Fruit fly (Drosophila melanogaster) whole organism, embryonic: ENCODE results near the gene Sodh2.

Experiments
- Bdp1 ChIP-seq: fragments of 200-800 bp; sonication (Bioruptor generic); optimal IDR thresholded peaks from 3 replicates; lab custom pipeline; 2016; ENCODE audit warnings: missing biosample characterization, missing genetic modification characterization
- C15 ChIP-seq: fragments of 200-800 bp; sonication (Bioruptor generic); IDR thresholded peaks from 3 replicates; pipeline ENCODE4 v1.3.6; 2022; ENCODE audit warnings: missing biosample characterization, missing genetic modification characterization
- CG10565 ChIP-seq: fragments of 200-800 bp; sonication (Bioruptor generic); optimal IDR thresholded peaks from 3 replicates; lab custom pipeline; 2016; ENCODE audit warnings: missing biosample characterization, mild to moderate bottlenecking, missing genetic modification characterization
- CG11398 ChIP-seq: fragments of 200-800 bp; sonication (Bioruptor generic); optimal IDR thresholded peaks from 2 replicates; lab custom pipeline; 2016; ENCODE audit warnings: missing biosample characterization, missing genetic modification characterization
- CG12104 ChIP-seq: fragments of 200-800 bp; sonication (Bioruptor generic); optimal IDR thresholded peaks from 3 replicates; lab custom pipeline; 2016; ENCODE audit warnings: missing biosample characterization, missing genetic modification characterization
- CG12219 ChIP-seq: fragments of 200-800 bp; sonication (Bioruptor generic); optimal IDR thresholded peaks from 3 replicates; lab custom pipeline; 2018; ENCODE audit warnings: missing biosample characterization, mild to moderate bottlenecking, missing genetic modification characterization
- CG12391 ChIP-seq: fragments of 200-800 bp; sonication (Bioruptor generic); optimal IDR thresholded peaks from 3 replicates; lab custom pipeline; 2018; ENCODE audit warnings: missing biosample characterization, mild to moderate bottlenecking, missing genetic modification characterization, moderate library complexity
- CG15601 ChIP-seq: fragments of 200-800 bp; sonication (Bioruptor generic); optimal IDR thresholded peaks from 3 replicates; lab custom pipeline; 2019; ENCODE audit warnings: missing biosample characterization, mild to moderate bottlenecking, missing genetic modification characterization, moderate library complexity
- CG2116 ChIP-seq: fragments of 200-800 bp; sonication (Bioruptor generic); optimal IDR thresholded peaks from 3 replicates; lab custom pipeline; 2018; ENCODE audit warnings: missing biosample characterization, mild to moderate bottlenecking, missing genetic modification characterization
- CG2678 ChIP-seq: fragments of 200-800 bp; sonication (Bioruptor generic); optimal IDR thresholded peaks from 3 replicates; lab custom pipeline; 2019; ENCODE audit warnings: missing biosample characterization, mild to moderate bottlenecking, missing genetic modification characterization, moderate library complexity
- CG3838 ChIP-seq: fragments of 200-800 bp; sonication (Bioruptor generic); optimal IDR thresholded peaks from 3 replicates; lab custom pipeline; 2016; ENCODE audit warnings: missing biosample characterization, missing genetic modification characterization
- CG3995 ChIP-seq: fragments of 200-800 bp; sonication (Bioruptor generic); optimal IDR thresholded peaks from 3 replicates; lab custom pipeline; 2016; ENCODE audit warnings: missing biosample characterization, missing genetic modification characterization
- CG4282 ChIP-seq: fragments of 200-800 bp; sonication (Bioruptor generic); optimal IDR thresholded peaks from 2 replicates; lab custom pipeline; 2016; ENCODE audit warnings: missing biosample characterization, missing genetic modification characterization
- CG5245 ChIP-seq: fragments of 200-800 bp; sonication (Bioruptor generic); optimal IDR thresholded peaks from 3 replicates; lab custom pipeline; 2016; ENCODE audit warnings: missing biosample characterization, missing genetic modification characterization
- CG6765 ChIP-seq: fragments of 200-800 bp; sonication (Bioruptor generic); optimal IDR thresholded peaks from 3 replicates; lab custom pipeline; 2017; ENCODE audit warnings: missing biosample characterization, mild to moderate bottlenecking, missing genetic modification characterization
- CG9876 ChIP-seq: fragments of 200-800 bp; sonication (Bioruptor generic); optimal IDR thresholded peaks from 2 replicates; lab custom pipeline; 2016; ENCODE audit warnings: missing biosample characterization, missing genetic modification characterization
- CkIIα-i1 ChIP-seq: fragments of 200-800 bp; sonication (Bioruptor generic); IDR thresholded peaks from 2 replicates; pipeline ENCODE4 v1.3.6; 2022; ENCODE audit warnings: missing biosample characterization, missing genetic modification characterization
- Dad ChIP-seq: fragments of 200-800 bp; sonication (Bioruptor generic); optimal IDR thresholded peaks from 3 replicates; lab custom pipeline; 2016; ENCODE audit warnings: missing biosample characterization, missing genetic modification characterization
- E2f2 ChIP-seq: fragments of 200-800 bp; sonication (Bioruptor generic); IDR thresholded peaks from 2 replicates; pipeline ENCODE4 v1.3.6; 2022; ENCODE audit warnings: missing biosample characterization, missing genetic modification characterization
- HLH4C ChIP-seq: fragments of 200-800 bp; sonication (Bioruptor generic); IDR thresholded peaks from 3 replicates; pipeline ENCODE4 v1.3.6; 2022; ENCODE audit warnings: missing biosample characterization, missing genetic modification characterization; ENCODE audit not compliant: partially characterized antibody
- HLHmδ ChIP-seq: fragments of 200-800 bp; sonication (Bioruptor generic); optimal IDR thresholded peaks from 2 replicates; lab custom pipeline; 2018; ENCODE audit warnings: missing biosample characterization, mild to moderate bottlenecking, missing genetic modification characterization, moderate library complexity
- Hsf ChIP-seq: fragments of 200-800 bp; sonication (Bioruptor generic); optimal IDR thresholded peaks from 3 replicates; lab custom pipeline; 2016; ENCODE audit warnings: missing biosample characterization, missing genetic modification characterization
- MESR4 ChIP-seq: fragments of 200-800 bp; sonication (Bioruptor generic); optimal IDR thresholded peaks from 2 replicates; lab custom pipeline; 2018; ENCODE audit warnings: missing biosample characterization, mild to moderate bottlenecking, missing genetic modification characterization, moderate library complexity
- Max ChIP-seq: fragments of 200-800 bp; sonication (Bioruptor generic); optimal IDR thresholded peaks from 2 replicates; lab custom pipeline; 2016; ENCODE audit warnings: missing biosample characterization, mild to moderate bottlenecking, missing genetic modification characterization
- Med ChIP-seq: fragments of 200-800 bp; sonication (Bioruptor generic); peaks from one replicate; lab custom pipeline; 2016; ENCODE audit warnings: missing biosample characterization, missing genetic modification characterization, mild to moderate bottlenecking, inconsistent platforms, moderate library complexity
- Meics ChIP-seq: fragments of 200-800 bp; sonication (Bioruptor generic); optimal IDR thresholded peaks from 2 replicates; lab custom pipeline; 2017; ENCODE audit warnings: missing biosample characterization, mild to moderate bottlenecking, missing genetic modification characterization
- NC2α ChIP-seq: fragments of 200-800 bp; sonication (Bioruptor generic); optimal IDR thresholded peaks from 2 replicates; lab custom pipeline; 2016; ENCODE audit warnings: missing biosample characterization, missing genetic modification characterization
- Rfx ChIP-seq: fragments of 200-800 bp; sonication (Bioruptor generic); IDR thresholded peaks from 2 replicates; pipeline ENCODE4 v1.3.6; 2022; ENCODE audit warnings: missing biosample characterization, missing genetic modification characterization
- Xrp1 ChIP-seq: fragments of 200-800 bp; sonication (Bioruptor generic); IDR thresholded peaks from 2 replicates; pipeline ENCODE4 v1.3.6; 2022; ENCODE audit warnings: missing biosample characterization, missing genetic modification characterization
- bowl ChIP-seq: fragments of 200-800 bp; sonication (Bioruptor generic); IDR thresholded peaks from 2 replicates; pipeline ENCODE4 v1.3.6; 2022; ENCODE audit warnings: missing biosample characterization, missing genetic modification characterization
- br ChIP-seq: fragments of >200 bp; optimal IDR thresholded peaks from 2 replicates; lab custom pipeline; 2017
- caup ChIP-seq: fragments of 200-800 bp; sonication (Bioruptor generic); optimal IDR thresholded peaks from 3 replicates; lab custom pipeline; 2017; ENCODE audit warnings: missing biosample characterization, mild to moderate bottlenecking, missing genetic modification characterization, moderate library complexity; ENCODE audit not compliant: severe bottlenecking
- crc ChIP-seq: fragments of 200-800 bp; sonication (Bioruptor generic); optimal IDR thresholded peaks from 2 replicates; lab custom pipeline; 2016; ENCODE audit warnings: missing biosample characterization, missing genetic modification characterization
- disco-r ChIP-seq: fragments of 200-800 bp; sonication (Bioruptor generic); optimal IDR thresholded peaks from 2 replicates; lab custom pipeline; 2016; ENCODE audit warnings: missing biosample characterization, missing genetic modification characterization
- dm ChIP-seq: fragments of 200-800 bp; sonication (Bioruptor generic); optimal IDR thresholded peaks from 3 replicates; lab custom pipeline; 2016; ENCODE audit warnings: missing biosample characterization, missing genetic modification characterization
- dysf ChIP-seq: fragments of 200-800 bp; sonication (Bioruptor generic); IDR thresholded peaks from 3 replicates; pipeline ENCODE4 v1.3.6; 2022; ENCODE audit warnings: missing biosample characterization, missing genetic modification characterization
- ewg ChIP-seq: fragments of 200-800 bp; sonication (Bioruptor generic); optimal IDR thresholded peaks from 3 replicates; lab custom pipeline; 2017; ENCODE audit warnings: mild to moderate bottlenecking, missing biosample characterization, missing genetic modification reagents, missing genetic modification characterization
- ftz-f1 ChIP-seq: fragments of 200-800 bp; sonication (Bioruptor generic); optimal IDR thresholded peaks from 2 replicates; lab custom pipeline; 2016; ENCODE audit warnings: missing biosample characterization, missing genetic modification characterization
- fu2 ChIP-seq: fragments of 200-800 bp; sonication (Bioruptor generic); optimal IDR thresholded peaks from 2 replicates; lab custom pipeline; 2016; ENCODE audit warnings: missing biosample characterization, missing genetic modification characterization
- gce ChIP-seq: fragments of 200-800 bp; sonication (Bioruptor generic); IDR thresholded peaks from 3 replicates; pipeline ENCODE4 v1.3.6; 2022; ENCODE audit warnings: missing biosample characterization, missing genetic modification characterization
- gcm ChIP-seq: fragments of 200-800 bp; sonication (Bioruptor generic); optimal IDR thresholded peaks from 2 replicates; lab custom pipeline; 2019; ENCODE audit warnings: missing biosample characterization, mild to moderate bottlenecking, missing genetic modification characterization, moderate library complexity
- hb ChIP-seq: fragments of 200-800 bp; sonication (Bioruptor generic); IDR thresholded peaks from 3 replicates; pipeline ENCODE4 v1.3.6; 2022; ENCODE audit warnings: missing biosample characterization, missing genetic modification characterization; ENCODE audit not compliant: partially characterized antibody
- hkb ChIP-seq, 2 experiments: fragments of 200-800 bp in 1 of 2; fragments of >200 bp in 1 of 2; sonication (Bioruptor generic) in 1 of 2; IDR thresholded peaks in 1 of 2; optimal IDR thresholded peaks in 1 of 2; 2 replicates each; pipeline versions ENCODE4 v1.3.6 to Lab custom; 2017 to 2022; ENCODE audit warnings: missing biosample characterization in 1 of 2, missing genetic modification characterization in 1 of 2
- mld ChIP-seq: fragments of 200-800 bp; sonication (Bioruptor generic); IDR thresholded peaks from 3 replicates; pipeline ENCODE4 v1.3.6; 2022; ENCODE audit warnings: missing biosample characterization, missing genetic modification characterization; ENCODE audit not compliant: partially characterized antibody
- nerfin-2 ChIP-seq: fragments of 200-800 bp; sonication (Bioruptor generic); IDR thresholded peaks from 2 replicates; pipeline ENCODE4 v1.3.6; 2022; ENCODE audit warnings: missing biosample characterization, missing genetic modification characterization; ENCODE audit not compliant: partially characterized antibody
- sens-2 ChIP-seq: fragments of 200-800 bp; sonication (Bioruptor generic); IDR thresholded peaks from 2 replicates; pipeline ENCODE4 v1.3.6; 2022; ENCODE audit warnings: missing biosample characterization, missing genetic modification characterization
- sima ChIP-seq: fragments of 200-800 bp; sonication (Bioruptor generic); optimal IDR thresholded peaks from 2 replicates; lab custom pipeline; 2016; ENCODE audit warnings: missing biosample characterization, missing genetic modification characterization
- slp2 ChIP-seq: fragments of 200-800 bp; sonication (Bioruptor generic); optimal IDR thresholded peaks from 2 replicates; lab custom pipeline; 2016; ENCODE audit warnings: missing biosample characterization, missing genetic modification characterization
- sqz ChIP-seq: fragments of 200-800 bp; sonication (Bioruptor generic); optimal IDR thresholded peaks from 3 replicates; lab custom pipeline; 2018; ENCODE audit warnings: missing biosample characterization, mild to moderate bottlenecking, missing genetic modification characterization
- ssp ChIP-seq: fragments of 200-800 bp; sonication (Bioruptor generic); IDR thresholded peaks from 2 replicates; pipeline ENCODE4 v1.3.6; 2022; ENCODE audit warnings: missing biosample characterization, missing genetic modification characterization
- stc ChIP-seq: fragments of 200-800 bp; sonication (Bioruptor generic); IDR thresholded peaks from 2 replicates; pipeline ENCODE4 v1.3.6; 2022; ENCODE audit warnings: missing biosample characterization, missing genetic modification characterization
- sug ChIP-seq: fragments of 200-800 bp; optimal IDR thresholded peaks from 2 replicates; lab custom pipeline; 2019; ENCODE audit warnings: missing biosample characterization, mild to moderate bottlenecking, missing genetic modification characterization, moderate library complexity

Gene Sodh2

DNA sequence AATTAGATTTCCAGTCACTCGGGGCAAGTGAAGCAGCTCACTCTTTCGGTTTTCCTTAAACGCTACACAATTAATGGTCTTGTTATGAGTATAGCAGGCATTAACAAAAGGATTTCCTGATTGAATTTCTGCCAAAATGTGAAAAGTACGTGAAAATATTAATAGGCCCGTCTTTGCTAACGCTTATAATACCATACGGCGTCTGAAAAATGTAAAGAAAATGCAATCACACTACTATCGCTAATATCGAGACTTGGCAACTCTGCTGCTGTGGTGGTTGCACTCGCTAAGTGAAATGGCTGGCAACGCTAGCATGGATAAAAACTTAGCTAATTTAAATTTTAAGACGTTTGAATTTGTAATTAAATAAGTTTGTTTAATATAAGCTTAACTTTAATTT is 17.1 kb downstream of the Sodh2 start, which contains the start of gene CG6621 (continued):
- TF ChIP-seq CG15601 (no peak), sug (tag; lab: Kevin White, UChicago) (no peak), CG3995 (no peak), Hsf (GFP tag; lab: Kevin White, UChicago) (no peak), CG2116 (GFP tag; lab: Kevin White, UChicago) (peak; percentile 52), ewg (GFP tag; lab: Kevin White, UChicago) (no peak), Rfx (GFP tag; lab: Robert Waterston, UW) (no peak), CG6765 (GFP tag; lab: Kevin White, UChicago) (no peak), CG12391 (tag; lab: Kevin White, UChicago) (peak; percentile 31), HLHmδ (GFP tag; lab: Kevin White, UChicago) (no peak), sens-2 (no peak), NC2α (GFP tag; lab: Kevin White, UChicago) (no peak), MESR4 (peak; percentile 64), Med (GFP tag; lab: Kevin White, UChicago) (peak; percentile 93), crc (no peak), mld (GFP tag; lab: Robert Waterston, UW) (no peak), stc (GFP tag; lab: Robert Waterston, UW) (no peak), sima (no peak), HLH4C (GFP tag; lab: Robert Waterston, UW) (0 out of 3 replicates have a peak, but pooled peaks have one; percentile 36), CG12104 (GFP tag; lab: Kevin White, UChicago) (no peak), sqz (no peak), nerfin-2 (GFP tag; lab: Robert Waterston, UW) (peak; percentile 35; the same call in 1 of the 2 replicates), E2f2 (peak; percentile 78), ftz-f1 (GFP tag; lab: Kevin White, UChicago) (no peak), fu2 (no peak), gcm (GFP tag; lab: Kevin White, UChicago) (no peak), Xrp1 (no peak), hkb (optimal IDR thresholded peaks at IDR 0.05; lab: Kevin White, UChicago) (peak; percentile 28), hkb (GFP tag; IDR thresholded peaks at IDR 0.05; lab: Robert Waterston, UW) (no peak), Bdp1 (GFP tag; lab: Kevin White, UChicago) (peak; percentile 44), Dad (no peak), Meics (no peak), CG2678 (no peak), gce (GFP tag; lab: Robert Waterston, UW) (no peak), CkIIα-i1 (GFP tag; lab: Robert Waterston, UW) (no peak), CG3838 (GFP tag; lab: Kevin White, UChicago) (no peak), CG12219 (no peak), ssp (GFP tag; lab: Robert Waterston, UW) (0 out of 2 replicates have a peak, but pooled peaks have one; percentile 10), CG10565 (GFP tag; lab: Kevin White, UChicago) (no peak), hb (GFP tag; lab: Robert Waterston, UW) (peak; percentile 46; the same call in 1 of the 3 replicates), Max (no peak), disco-r (GFP tag; lab: Kevin White, UChicago) (no peak), slp2 (GFP tag; lab: Kevin White, UChicago) (no peak), CG4282 (GFP tag; lab: Kevin White, UChicago) (no peak), caup (GFP tag; lab: Kevin White, UChicago) (no peak), C15 (GFP tag; lab: Robert Waterston, UW) (no peak), bowl (no peak), br (lab: Kevin White, UChicago) (no peak), dm (GFP tag; lab: Kevin White, UChicago) (peak; percentile 11), CG11398 (GFP tag; lab: Kevin White, UChicago) (no peak), CG9876 (no peak), dysf (no peak), CG5245 (no peak)
